Fruit fly (Drosophila melanogaster) whole organism, prepupa: Measurements from ENCODE around the gene Pde6.

Source experiments
- Blimp-1 ChIP-seq: fragments of 200-800 bp; sonication (Bioruptor generic); optimal IDR thresholded peaks from 3 replicates; lab custom pipeline; 2017; ENCODE audit warnings: missing biosample characterization, missing genetic modification characterization, mild to moderate bottlenecking, moderate library complexity, missing genetic modification reagents
- CG10631 ChIP-seq: fragments of 200-800 bp; sonication (Bioruptor generic); optimal IDR thresholded peaks from 2 replicates; lab custom pipeline; 2016; ENCODE audit warnings: missing biosample characterization, missing genetic modification characterization
- CG10669 ChIP-seq: fragments of 200-800 bp; sonication (Bioruptor generic); optimal IDR thresholded peaks from 3 replicates; lab custom pipeline; 2018; ENCODE audit warnings: missing biosample characterization, mild to moderate bottlenecking, missing genetic modification characterization, moderate library complexity
- CG11294 ChIP-seq: fragments of 200-800 bp; sonication (Bioruptor generic); IDR thresholded peaks from 2 replicates; pipeline ENCODE4 v1.3.6; 2022; ENCODE audit warnings: missing biosample characterization, missing genetic modification characterization
- CG11762 ChIP-seq: fragments of 200-800 bp; sonication (Bioruptor generic); optimal IDR thresholded peaks from 3 replicates; lab custom pipeline; 2016; ENCODE audit warnings: missing biosample characterization, missing genetic modification characterization; ENCODE audit not compliant: insufficient read depth
- CG11902 ChIP-seq: fragments of 200-800 bp; sonication (Bioruptor generic); optimal IDR thresholded peaks from 3 replicates; lab custom pipeline; 2016; ENCODE audit warnings: missing biosample characterization, missing genetic modification characterization
- CG15336 ChIP-seq: fragments of 200-800 bp; sonication (Bioruptor generic); IDR thresholded peaks from 2 replicates; pipeline ENCODE4 v1.3.6; 2022; ENCODE audit warnings: missing biosample characterization, missing genetic modification characterization
- CG1621 ChIP-seq: fragments of 200-800 bp; sonication (Bioruptor generic); optimal IDR thresholded peaks from 3 replicates; lab custom pipeline; 2018; ENCODE audit warnings: missing biosample characterization, mild to moderate bottlenecking, missing genetic modification characterization
- CG16779 ChIP-seq: fragments of 200-800 bp; sonication (Bioruptor generic); optimal IDR thresholded peaks from 3 replicates; lab custom pipeline; 2017; ENCODE audit warnings: missing biosample characterization, mild to moderate bottlenecking, missing genetic modification characterization
- CG3032 ChIP-seq: fragments of 200-800 bp; optimal IDR thresholded peaks from 2 replicates; lab custom pipeline; 2019; ENCODE audit warnings: missing biosample characterization, mild to moderate bottlenecking, missing genetic modification characterization, moderate library complexity
- CG31627 ChIP-seq: fragments of 200-800 bp; sonication (Bioruptor generic); optimal IDR thresholded peaks from 3 replicates; lab custom pipeline; 2016; ENCODE audit warnings: missing biosample characterization, missing genetic modification characterization
- CG32006 ChIP-seq: fragments of 200-800 bp; sonication (Bioruptor generic); optimal IDR thresholded peaks from 3 replicates; lab custom pipeline; 2017; ENCODE audit warnings: missing biosample characterization, mild to moderate bottlenecking, missing genetic modification characterization
- CG3919 ChIP-seq: fragments of 200-800 bp; sonication (Bioruptor generic); optimal IDR thresholded peaks from 3 replicates; lab custom pipeline; 2016; ENCODE audit warnings: missing biosample characterization, missing genetic modification characterization
- CG4318 ChIP-seq: fragments of 200-800 bp; sonication (Bioruptor generic); optimal IDR thresholded peaks from 3 replicates; lab custom pipeline; 2017; ENCODE audit warnings: missing biosample characterization, mild to moderate bottlenecking, missing genetic modification characterization
- CG6163 ChIP-seq: fragments of 200-800 bp; sonication (Bioruptor generic); IDR thresholded peaks from 3 replicates; pipeline ENCODE4 v1.3.6; 2022; ENCODE audit warnings: missing biosample characterization, missing genetic modification characterization
- CG6276 ChIP-seq: fragments of 200-800 bp; sonication (Bioruptor generic); optimal IDR thresholded peaks from 2 replicates; lab custom pipeline; 2017; ENCODE audit warnings: missing biosample characterization, mild to moderate bottlenecking, missing genetic modification characterization
- CG6792 ChIP-seq: fragments of 200-800 bp; sonication (Bioruptor generic); optimal IDR thresholded peaks from 3 replicates; lab custom pipeline; 2016; ENCODE audit warnings: missing biosample characterization, missing genetic modification characterization
- CG7368 ChIP-seq: fragments of 200-800 bp; sonication (Bioruptor generic); optimal IDR thresholded peaks from 3 replicates; lab custom pipeline; 2016; ENCODE audit warnings: missing biosample characterization, missing genetic modification characterization
- CG8119 ChIP-seq: fragments of 200-800 bp; sonication (Bioruptor generic); IDR thresholded peaks from 3 replicates; pipeline ENCODE4 v1.3.6; 2022; ENCODE audit warnings: missing biosample characterization, missing genetic modification characterization
- CG8319 ChIP-seq: fragments of 200-800 bp; sonication (Bioruptor generic); optimal IDR thresholded peaks from 3 replicates; lab custom pipeline; 2016; ENCODE audit warnings: missing biosample characterization, missing genetic modification characterization
- CG8632 ChIP-seq: fragments of 200-800 bp; sonication (Bioruptor generic); optimal IDR thresholded peaks from 3 replicates; lab custom pipeline; 2016; ENCODE audit warnings: missing biosample characterization, missing genetic modification characterization
- CG9139 ChIP-seq: fragments of 200-800 bp; sonication (Bioruptor generic); optimal IDR thresholded peaks from 3 replicates; lab custom pipeline; 2017; ENCODE audit warnings: missing biosample characterization, mild to moderate bottlenecking, missing genetic modification characterization
- Eip78C ChIP-seq: fragments of 200-800 bp; sonication (Bioruptor generic); peaks from one replicate; lab custom pipeline; 2016; ENCODE audit warnings: missing biosample characterization, missing genetic modification characterization
- Eip93F ChIP-seq: fragments of 200-800 bp; sonication (Bioruptor generic); optimal IDR thresholded peaks from 2 replicates; lab custom pipeline; 2016; ENCODE audit warnings: missing biosample characterization, mild to moderate bottlenecking, missing genetic modification characterization
- Ets21C ChIP-seq: fragments of 200-800 bp; sonication (Bioruptor generic); optimal IDR thresholded peaks from 3 replicates; lab custom pipeline; 2016; ENCODE audit warnings: missing biosample characterization, missing genetic modification characterization
- Ets96B ChIP-seq: fragments of 200-800 bp; optimal IDR thresholded peaks from 2 replicates; lab custom pipeline; 2019; ENCODE audit warnings: missing biosample characterization, mild to moderate bottlenecking, missing genetic modification characterization, moderate library complexity
- Gug ChIP-seq: fragments of 200-800 bp; sonication (Bioruptor generic); IDR thresholded peaks from 2 replicates; pipeline ENCODE4 v1.3.6; 2022; ENCODE audit warnings: missing biosample characterization, missing genetic modification characterization
- Hr39 ChIP-seq: fragments of 200-800 bp; sonication (Bioruptor generic); optimal IDR thresholded peaks from 2 replicates; lab custom pipeline; 2016; ENCODE audit warnings: missing biosample characterization, missing genetic modification characterization
- Lpt ChIP-seq: fragments of 200-800 bp; sonication (Bioruptor generic); optimal IDR thresholded peaks from 3 replicates; lab custom pipeline; 2016; ENCODE audit warnings: missing biosample characterization, missing genetic modification characterization
- OdsH ChIP-seq: fragments of 200-800 bp; sonication (Bioruptor generic); optimal IDR thresholded peaks from 3 replicates; lab custom pipeline; 2016; ENCODE audit warnings: missing biosample characterization, missing genetic modification characterization
- Sox102F ChIP-seq: fragments of 200-800 bp; sonication (Bioruptor generic); optimal IDR thresholded peaks from 2 replicates; lab custom pipeline; 2016; ENCODE audit warnings: missing biosample characterization, mild to moderate bottlenecking, missing genetic modification characterization
- Sox14 ChIP-seq: fragments of 200-800 bp; sonication (Bioruptor generic); optimal IDR thresholded peaks from 3 replicates; lab custom pipeline; 2016; ENCODE audit warnings: missing biosample characterization, missing genetic modification characterization
- achi ChIP-seq: fragments of 200-800 bp; sonication (Bioruptor generic); optimal IDR thresholded peaks from 3 replicates; lab custom pipeline; 2016; ENCODE audit warnings: missing biosample characterization, missing genetic modification characterization
- cyc ChIP-seq: fragments of 200-800 bp; sonication (Bioruptor generic); optimal IDR thresholded peaks from 3 replicates; lab custom pipeline; 2016; ENCODE audit warnings: missing biosample characterization, missing genetic modification characterization
- dac ChIP-seq: fragments of 200-800 bp; sonication (Bioruptor generic); optimal IDR thresholded peaks from 2 replicates; lab custom pipeline; 2017; ENCODE audit warnings: missing biosample characterization, mild to moderate bottlenecking, missing genetic modification characterization
- dsx ChIP-seq: fragments of 200-800 bp; optimal IDR thresholded peaks from 3 replicates; lab custom pipeline; 2019; ENCODE audit warnings: missing biosample characterization, mild to moderate bottlenecking, missing genetic modification characterization, moderate library complexity; ENCODE audit not compliant: poor library complexity, severe bottlenecking
- eg ChIP-seq: fragments of 200-800 bp; sonication (Bioruptor generic); IDR thresholded peaks from 3 replicates; pipeline ENCODE4 v1.3.6; 2022; ENCODE audit warnings: missing biosample characterization, missing genetic modification characterization
- esn ChIP-seq: fragments of 200-800 bp; sonication (Bioruptor generic); optimal IDR thresholded peaks from 2 replicates; lab custom pipeline; 2016; ENCODE audit warnings: missing biosample characterization, mild to moderate bottlenecking, missing genetic modification characterization, moderate library complexity
- fd85E ChIP-seq: fragments of 200-800 bp; sonication (Bioruptor generic); optimal IDR thresholded peaks from 3 replicates; lab custom pipeline; 2016; ENCODE audit warnings: missing biosample characterization, missing genetic modification characterization
- fkh ChIP-seq: fragments of 200-800 bp; sonication (Bioruptor generic); optimal IDR thresholded peaks from 3 replicates; lab custom pipeline; 2017; ENCODE audit warnings: missing biosample characterization, mild to moderate bottlenecking, missing genetic modification characterization, moderate library complexity
- lz ChIP-seq: fragments of 200-800 bp; sonication (Bioruptor generic); optimal IDR thresholded peaks from 3 replicates; lab custom pipeline; 2016; ENCODE audit warnings: missing biosample characterization, missing genetic modification characterization
- net ChIP-seq: fragments of 200-800 bp; sonication (Bioruptor generic); optimal IDR thresholded peaks from 3 replicates; lab custom pipeline; 2016; ENCODE audit warnings: missing biosample characterization, missing genetic modification characterization
- pdm3 ChIP-seq: fragments of 200-800 bp; sonication (Bioruptor generic); optimal IDR thresholded peaks from 3 replicates; lab custom pipeline; 2016; ENCODE audit warnings: missing biosample characterization, missing genetic modification characterization
- salr ChIP-seq, 2 experiments: fragments of 200-800 bp; sonication (Bioruptor generic); optimal IDR thresholded peaks; 3 replicates each; lab custom pipeline; 2016 to 2018; ENCODE audit warnings: missing biosample characterization in 2 of 2, missing genetic modification characterization in 2 of 2, mild to moderate bottlenecking in 1 of 2
- ss ChIP-seq, 2 experiments: fragments of 200-800 bp; sonication (Bioruptor generic); optimal IDR thresholded peaks; 2 replicates in 1 of 2; 3 replicates in 1 of 2; lab custom pipeline; 2017 to 2018; ENCODE audit warnings: mild to moderate bottlenecking in 2 of 2, missing biosample characterization in 2 of 2, missing genetic modification characterization in 2 of 2, moderate library complexity in 1 of 2
- svp ChIP-seq: fragments of 200-800 bp; sonication (Bioruptor generic); peaks from one replicate; lab custom pipeline; 2016; ENCODE audit warnings: missing biosample characterization, missing genetic modification characterization
- topi ChIP-seq: fragments of 200-800 bp; sonication (Bioruptor generic); optimal IDR thresholded peaks from 3 replicates; lab custom pipeline; 2016; ENCODE audit warnings: missing biosample characterization, missing genetic modification characterization
- vri ChIP-seq: fragments of 200-800 bp; sonication (Bioruptor generic); optimal IDR thresholded peaks from 3 replicates; lab custom pipeline; 2016; ENCODE audit warnings: missing biosample characterization, mild to moderate bottlenecking, missing genetic modification characterization

The Pde6 gene

DNA sequence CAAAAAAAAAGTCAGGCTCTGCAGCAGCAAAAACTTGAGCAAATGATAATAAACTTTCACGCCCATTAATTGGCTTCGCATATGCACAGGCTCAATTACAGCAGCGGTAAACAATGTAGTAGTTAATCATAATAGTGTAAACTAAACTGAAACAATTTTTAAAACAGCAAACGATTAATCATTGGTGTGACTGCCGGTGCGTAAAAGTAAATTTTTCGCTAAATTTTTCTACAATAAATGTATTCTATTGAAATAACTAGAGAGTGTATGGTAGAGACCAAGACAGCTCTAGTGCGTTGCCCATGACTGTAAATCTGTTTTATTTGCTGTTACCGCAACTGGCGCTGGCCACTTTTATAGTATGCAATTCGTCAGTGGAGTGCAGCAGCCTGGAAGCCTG, 60.0 kb downstream of the Pde6 start (continued):
- peak; percentile 39 for TF ChIP-seq CG7368 (GFP tag; lab: Kevin White, UChicago)
- TF ChIP-seq Hr39 (GFP tag; lab: Kevin White, UChicago) = peak; percentile 66
- peak; percentile 75 for TF ChIP-seq CG6276
- no peak for TF ChIP-seq vri
- TF ChIP-seq Eip78C (GFP tag; lab: Kevin White, UChicago) = peak; percentile 97
- TF ChIP-seq fd85E (GFP tag; lab: Kevin White, UChicago) = no peak
- peak; percentile 59 for TF ChIP-seq CG3032 (tag; lab: Kevin White, UChicago)
- peak; percentile 56 for TF ChIP-seq CG8319 (GFP tag; lab: Kevin White, UChicago)
- TF ChIP-seq CG1621 (tag; lab: Kevin White, UChicago) = peak; percentile 56
- TF ChIP-seq lz (GFP tag; lab: Kevin White, UChicago) = peak; percentile 68
- TF ChIP-seq CG8119 (GFP tag; lab: Robert Waterston, UW) = peak; percentile 83
- peak; percentile 72 for TF ChIP-seq Sox102F (GFP tag; lab: Kevin White, UChicago)
- peak; percentile 78 for TF ChIP-seq eg
- peak; percentile 78 for TF ChIP-seq OdsH (GFP tag; lab: Kevin White, UChicago)
- TF ChIP-seq salr (GFP tag; optimal IDR thresholded peaks at IDR 0.05; lab: Kevin White, UChicago) = peak in 1 of 2 experiments; percentile 36
- TF ChIP-seq CG10631 = peak; percentile 57

DNA sequence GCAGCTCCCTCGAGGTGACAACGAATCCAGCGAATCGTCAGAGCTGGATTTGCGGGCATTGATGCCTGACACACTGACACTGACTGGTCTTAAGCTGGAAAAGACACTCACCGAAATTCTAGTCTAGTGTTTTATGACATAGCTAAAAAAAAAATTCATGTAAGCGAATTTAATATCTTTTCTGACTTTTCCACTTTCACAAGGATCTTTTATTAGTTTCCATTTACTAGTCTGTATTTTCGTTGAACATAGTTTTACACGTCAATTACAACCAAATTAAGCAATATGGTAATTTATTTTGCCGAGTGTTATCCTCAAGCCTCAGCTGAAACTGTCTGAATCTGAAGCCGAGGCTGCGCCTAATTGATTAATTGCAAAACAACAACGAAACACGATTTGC, 61.7 kb downstream of the Pde6 start:
- peak; percentile 16 for TF ChIP-seq Sox14 (GFP tag; lab: Kevin White, UChicago)
- 0 out of 3 replicates have a peak, but pooled peaks have one; percentile 42 for TF ChIP-seq CG6163 (GFP tag; lab: Robert Waterston, UW)
- peak; percentile 3 for TF ChIP-seq net
- no peak for TF ChIP-seq CG3032 (tag; lab: Kevin White, UChicago)
- no peak for TF ChIP-seq fkh (GFP tag; lab: Kevin White, UChicago)
- TF ChIP-seq Sox102F (GFP tag; lab: Kevin White, UChicago) = peak; percentile 55
- TF ChIP-seq Eip93F (GFP tag; lab: Kevin White, UChicago) = no peak
- peak; percentile 27 for TF ChIP-seq CG10669 (GFP tag; lab: Kevin White, UChicago)
- no peak for TF ChIP-seq Ets96B (tag; lab: Kevin White, UChicago)
- peak; percentile 44 for TF ChIP-seq Hr39 (GFP tag; lab: Kevin White, UChicago)
- TF ChIP-seq CG6276 = no peak
- no peak for TF ChIP-seq CG10631
- TF ChIP-seq Ets21C (GFP tag; lab: Kevin White, UChicago) = peak; percentile 16
- TF ChIP-seq vri = no peak
- peak; percentile 51 for TF ChIP-seq esn (GFP tag; lab: Kevin White, UChicago)
- no peak for TF ChIP-seq CG9139
- no peak for TF ChIP-seq CG6792
- peak; percentile 15 for TF ChIP-seq achi
- TF ChIP-seq dsx (GFP tag; lab: Kevin White, UChicago) = no peak
- no peak for TF ChIP-seq CG4318 (GFP tag; lab: Kevin White, UChicago)
- TF ChIP-seq OdsH (GFP tag; lab: Kevin White, UChicago) = peak; percentile 17
- TF ChIP-seq CG31627 (GFP tag; lab: Kevin White, UChicago) = peak; percentile 44
- peak; percentile 32 for TF ChIP-seq CG3919
- no peak for TF ChIP-seq CG8119 (GFP tag; lab: Robert Waterston, UW)
- no peak for TF ChIP-seq CG11294
- TF ChIP-seq CG1621 (tag; lab: Kevin White, UChicago) = no peak
- peak; percentile 42 for TF ChIP-seq topi
- peak; percentile 40; the same call in 1 of the 2 replicates for TF ChIP-seq CG15336
- TF ChIP-seq pdm3 = peak; percentile 16
- 0 out of 3 replicates have a peak, but pooled peaks have one; percentile 27 for TF ChIP-seq eg
- TF ChIP-seq dac (GFP tag; lab: Kevin White, UChicago) = no peak
- no peak for TF ChIP-seq Blimp-1
- no peak for TF ChIP-seq Gug
- TF ChIP-seq Lpt (GFP tag; lab: Kevin White, UChicago) = no peak
- TF ChIP-seq cyc (GFP tag; lab: Kevin White, UChicago) = peak; percentile 26
- TF ChIP-seq CG8632 = no peak
- no peak for TF ChIP-seq CG11902
- no peak for TF ChIP-seq CG11762
- no peak for TF ChIP-seq CG8319 (GFP tag; lab: Kevin White, UChicago)
- no peak for TF ChIP-seq ss (GFP tag; optimal IDR thresholded peaks at IDR 0.05; lab: Kevin White, UChicago)
- TF ChIP-seq svp (GFP tag; lab: Kevin White, UChicago) = peak; percentile 76
- no peak for TF ChIP-seq CG16779 (tag; lab: Kevin White, UChicago)
- TF ChIP-seq Eip78C (GFP tag; lab: Kevin White, UChicago) = peak; percentile 86
- peak; percentile 24 for TF ChIP-seq CG32006 (GFP tag; lab: Kevin White, UChicago)
